Fruit fly (Drosophila melanogaster): ENCODE results near the gene comm3.

Gene comm3

dm6 chr3L:15683345-15683922 lies 35.9 kb upstream of the comm3 start, which contains the start of the genes CG7579 and Pgant8:
TSS of gene CG7579 (minus strand) at chr3L:15683445.
TSS of gene Pgant8 (plus strand) at chr3L:15683872.
- TF ChIP-seq oc (tag; optimal IDR thresholded peaks at IDR 0.05) (peak; percentile 67), sr (GFP tag; IDR thresholded peaks at IDR 0.05) (no peak)

- TF ChIP-seq ems (GFP tag; optimal IDR thresholded peaks at IDR 0.05), result no peak
Measured at dm6 chr3L:15679420-15679819, 31.9 kb upstream of the comm3 start, which contains the start of gene CG7304. TSS of gene CG7304 (plus strand) at chr3L:15679720.

- no peak for TF ChIP-seq dmrt99B (tag; optimal IDR thresholded peaks at IDR 0.05)
- no peak for TF ChIP-seq CG15696 (tag; optimal IDR thresholded peaks at IDR 0.05)
- peak; percentile 45; the same call in 1 of the 2 replicates for TF ChIP-seq ato (GFP tag; IDR thresholded peaks at IDR 0.05; ENCODE audit: partially characterized antibody)
- TF ChIP-seq zf30C (GFP tag; optimal IDR thresholded peaks at IDR 0.05), result no peak
- peak; percentile 100 for TF ChIP-seq nerfin-1 (tag; optimal IDR thresholded peaks at IDR 0.05)
- TF ChIP-seq CG42726 (GFP tag; IDR thresholded peaks at IDR 0.05; ENCODE audit: partially characterized antibody), result peak; percentile 78; the same call in 1 of the 2 replicates
- no peak for TF ChIP-seq CG12155 (GFP tag; optimal IDR thresholded peaks at IDR 0.05)
- no peak for TF ChIP-seq CG2120 (GFP tag; optimal IDR thresholded peaks at IDR 0.05)
- TF ChIP-seq CG8089 (GFP tag; optimal IDR thresholded peaks at IDR 0.05), result no peak
- TF ChIP-seq CG33213 (GFP tag; optimal IDR thresholded peaks at IDR 0.05), result no peak
- TF ChIP-seq bbx (GFP tag; IDR thresholded peaks at IDR 0.05; ENCODE audit: partially characterized antibody), result peak; percentile 92
- TF ChIP-seq CG11560 (tag; IDR thresholded peaks at IDR 0.05), result no peak
- no peak for TF ChIP-seq CG12299 (tag; optimal IDR thresholded peaks at IDR 0.05)
- no peak for TF ChIP-seq CG32772 (GFP tag; IDR thresholded peaks at IDR 0.05)
- TF ChIP-seq HLH4C (GFP tag; IDR thresholded peaks at IDR 0.05; ENCODE audit: partially characterized antibody), result 0 out of 3 replicates have a peak, but pooled peaks have one; percentile 45
- no peak for TF ChIP-seq Hmr (GFP tag; optimal IDR thresholded peaks at IDR 0.05)
- peak; percentile 36 for TF ChIP-seq nmo (GFP tag; optimal IDR thresholded peaks at IDR 0.05)
- TF ChIP-seq Myb (GFP tag; optimal IDR thresholded peaks at IDR 0.05), result no peak
- TF ChIP-seq Nf-YB (GFP tag; optimal IDR thresholded peaks at IDR 0.05), result no peak
- no peak for TF ChIP-seq bigmax (GFP tag; optimal IDR thresholded peaks at IDR 0.05)
- no peak for TF ChIP-seq az2 (GFP tag; optimal IDR thresholded peaks at IDR 0.05)
- no peak for TF ChIP-seq CG15514 (GFP tag; optimal IDR thresholded peaks at IDR 0.05)
- peak; percentile 79; the same call in 2 of the 3 replicates for TF ChIP-seq mld (GFP tag; IDR thresholded peaks at IDR 0.05; ENCODE audit: partially characterized antibody)
- no peak for TF ChIP-seq CG8478 (optimal IDR thresholded peaks at IDR 0.05)
- 0 out of 2 replicates have a peak, but pooled peaks have one; percentile 14 for TF ChIP-seq tna (GFP tag; IDR thresholded peaks at IDR 0.05; ENCODE audit: partially characterized antibody)
- no peak for TF ChIP-seq CG8924 (tag; optimal IDR thresholded peaks at IDR 0.05)
- TF ChIP-seq CG9215 (GFP tag; IDR thresholded peaks at IDR 0.05), result no peak
- no peak for TF ChIP-seq CG32767 (GFP tag; IDR thresholded peaks at IDR 0.05)
- TF ChIP-seq corto (GFP tag; optimal IDR thresholded peaks at IDR 0.05), result no peak
- no peak for TF ChIP-seq Ets97D (GFP tag; optimal IDR thresholded peaks at IDR 0.05)
- TF ChIP-seq Vsx1 (GFP tag; optimal IDR thresholded peaks at IDR 0.05), result no peak
- no peak for TF ChIP-seq Atf6 (GFP tag; IDR thresholded peaks at IDR 0.05)
- TF ChIP-seq Scr (GFP tag; IDR thresholded peaks at IDR 0.05; ENCODE audit: partially characterized antibody), result no peak
- TF ChIP-seq CG7963 (GFP tag; IDR thresholded peaks at IDR 0.05; ENCODE audit: partially characterized antibody), result peak; percentile 69; the same call in 2 of the 3 replicates
- 0 out of 3 replicates have a peak, but pooled peaks have one; percentile 27 for TF ChIP-seq vnd (GFP tag; IDR thresholded peaks at IDR 0.05; ENCODE audit: partially characterized antibody)
- TF ChIP-seq CG11093 (GFP tag; IDR thresholded peaks at IDR 0.05), result no peak
- TF ChIP-seq CG7786 (GFP tag; optimal IDR thresholded peaks at IDR 0.05), result no peak
- TF ChIP-seq cwo (GFP tag; optimal IDR thresholded peaks at IDR 0.05), result no peak
- TF ChIP-seq scrt (GFP tag; optimal IDR thresholded peaks at IDR 0.05), result no peak
- peak; percentile 40 for TF ChIP-seq Ets65A (GFP tag)
- 0 out of 4 replicates have a peak, but pooled peaks have one; percentile 17 for TF ChIP-seq chinmo (GFP tag; IDR thresholded peaks at IDR 0.05; ENCODE audit: partially characterized antibody)
- TF ChIP-seq CG1024 (GFP tag; IDR thresholded peaks at IDR 0.05), result no peak
Measured at dm6 chr3L:15678284-15678683, 30.7 kb upstream of the comm3 start.
